Worm (Caenorhabditis elegans) whole organism, dauer: ENCODE results near the gene T03F7.6.

Source experiments
- unc-62 ChIP-seq: sonication (generic microtip); optimal IDR thresholded peaks from 2 replicates; lab custom pipeline; 2017; ENCODE audit warnings: missing biosample characterization, missing genetic modification reagents, missing genetic modification characterization

Gene T03F7.6

ce11 chrV:11316801-11317200 is 22.3 kb downstream of the T03F7.6 start, which contains the start of gene cutl-18:
Gene cutl-18, minus strand, starts transcription at chrV:11316901.
- TF ChIP-seq unc-62 (GFP tag; lab: Kevin White, UChicago), result no peak

ce11 chrV:11320860-11321259 is 26.4 kb downstream of the T03F7.6 start:
- TF ChIP-seq unc-62 (GFP tag; lab: Kevin White, UChicago), result no peak

ce11 chrV:11321719-11322118 is 27.2 kb downstream of the T03F7.6 start, which contains the start of gene F47G9.4:
Gene F47G9.4, minus strand, starts transcription at chrV:11321816.
- no peak for TF ChIP-seq unc-62 (GFP tag; lab: Kevin White, UChicago)

ce11 chrV:11323720-11324119 is 29.2 kb downstream of the T03F7.6 start, which contains the start of gene str-141:
Gene str-141, minus strand, starts transcription at chrV:11323820.
- TF ChIP-seq unc-62 (GFP tag; lab: Kevin White, UChicago), result no peak

ce11 chrV:11326914-11327367 is 32.4 kb downstream of the T03F7.6 start, which contains the start of gene tmed-10:
Gene tmed-10, minus strand, starts transcription at chrV:11326964.
- no peak for TF ChIP-seq unc-62 (GFP tag; lab: Kevin White, UChicago)

ce11 chrV:11329100-11329499 is 34.6 kb downstream of the T03F7.6 start, which contains the start of gene F47G9.6:
Gene F47G9.6, plus strand, starts transcription at chrV:11329400.
- TF ChIP-seq unc-62 (GFP tag; lab: Kevin White, UChicago), result no peak

DNA sequence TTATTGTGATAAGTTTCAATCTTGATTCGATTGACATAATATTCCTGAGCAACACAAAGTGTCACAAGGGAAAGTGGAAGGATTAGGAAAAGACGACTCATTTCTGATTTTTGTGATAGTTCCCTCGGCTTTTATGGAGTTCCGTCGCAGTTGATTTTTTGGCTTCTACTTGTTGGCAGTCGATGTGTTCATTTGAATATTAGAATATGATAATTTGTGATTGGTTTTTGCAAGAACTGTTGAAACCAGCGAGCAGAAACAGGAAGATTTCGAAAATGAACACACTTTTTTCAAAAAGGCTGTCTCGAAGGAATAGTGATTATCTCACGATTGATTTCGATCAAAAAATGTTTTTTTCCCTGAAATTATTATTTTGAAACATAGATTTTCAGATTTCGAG is 39.7 kb downstream of the T03F7.6 start, which contains the start of gene T02E9.6:
T02E9.6 (minus strand) TSS at position 101 of the 400 bp plus-strand sequence.
- TF ChIP-seq unc-62 (GFP tag; lab: Kevin White, UChicago), result no peak

- no peak for TF ChIP-seq unc-62 (GFP tag; lab: Kevin White, UChicago)
Measured at ce11 chrV:11335757-11336418, 41.4 kb downstream of the T03F7.6 start.

DNA sequence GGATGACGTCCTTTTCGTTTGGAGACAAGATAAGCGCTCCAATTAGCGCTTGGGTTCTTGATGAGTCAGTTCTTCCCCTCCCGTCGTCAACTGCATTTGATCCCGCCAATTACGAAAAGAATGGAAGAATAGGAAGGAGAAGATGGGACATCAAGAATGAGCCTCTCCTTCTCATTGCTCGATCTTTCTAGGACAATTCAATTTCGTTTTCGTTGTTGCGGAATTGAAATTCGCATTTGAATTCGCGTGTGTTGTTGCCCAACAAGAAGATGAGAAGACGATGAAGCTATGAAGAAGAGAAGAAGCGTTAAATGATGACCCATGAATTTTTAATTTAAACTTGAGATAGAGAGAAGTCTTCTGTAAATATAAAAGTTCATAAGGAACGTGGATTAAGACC is 42.4 kb downstream of the T03F7.6 start:
- TF ChIP-seq unc-62 (GFP tag; lab: Kevin White, UChicago), result no peak

ce11 chrV:11341130-11341675 is 46.7 kb downstream of the T03F7.6 start:
- no peak for TF ChIP-seq unc-62 (GFP tag; lab: Kevin White, UChicago)

ce11 chrV:11341913-11342312 is 47.4 kb downstream of the T03F7.6 start, which contains the start of gene T02E9.5:
Gene T02E9.5, plus strand, starts transcription at chrV:11342233.
- no peak for TF ChIP-seq unc-62 (GFP tag; lab: Kevin White, UChicago)

- TF ChIP-seq unc-62 (GFP tag; lab: Kevin White, UChicago), result no peak
Measured at ce11 chrV:11344112-11344511, 49.6 kb downstream of the T03F7.6 start.

DNA sequence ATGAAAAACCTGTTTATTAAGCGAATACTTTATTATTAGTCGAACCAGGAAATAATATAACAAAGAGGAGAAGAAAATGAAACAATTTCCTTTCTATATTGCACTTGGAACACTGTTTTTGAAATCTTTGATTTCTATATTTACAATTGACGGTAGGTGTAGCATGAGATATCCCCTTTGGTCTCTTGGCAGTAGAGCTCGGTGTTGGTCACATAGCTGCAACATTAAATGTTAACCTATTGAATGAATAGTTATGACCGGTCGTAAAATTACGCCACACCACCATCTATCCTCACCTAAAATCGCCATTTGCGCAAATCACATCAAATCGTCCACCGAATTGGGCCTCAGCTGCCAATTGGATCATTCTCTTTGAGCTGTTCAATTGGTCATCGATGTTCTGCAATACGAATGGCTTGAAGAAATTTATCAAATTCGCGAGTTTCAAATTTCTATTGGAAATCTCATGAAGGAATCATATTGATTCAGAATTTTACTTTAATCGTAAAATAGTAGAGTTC is 50.4 kb downstream of the T03F7.6 start:
- no peak for TF ChIP-seq unc-62 (GFP tag; lab: Kevin White, UChicago)
